Fruit fly (Drosophila melanogaster): Measurements from ENCODE around the gene PH4alphaSG1.

PH4alphaSG1 gene

DNA sequence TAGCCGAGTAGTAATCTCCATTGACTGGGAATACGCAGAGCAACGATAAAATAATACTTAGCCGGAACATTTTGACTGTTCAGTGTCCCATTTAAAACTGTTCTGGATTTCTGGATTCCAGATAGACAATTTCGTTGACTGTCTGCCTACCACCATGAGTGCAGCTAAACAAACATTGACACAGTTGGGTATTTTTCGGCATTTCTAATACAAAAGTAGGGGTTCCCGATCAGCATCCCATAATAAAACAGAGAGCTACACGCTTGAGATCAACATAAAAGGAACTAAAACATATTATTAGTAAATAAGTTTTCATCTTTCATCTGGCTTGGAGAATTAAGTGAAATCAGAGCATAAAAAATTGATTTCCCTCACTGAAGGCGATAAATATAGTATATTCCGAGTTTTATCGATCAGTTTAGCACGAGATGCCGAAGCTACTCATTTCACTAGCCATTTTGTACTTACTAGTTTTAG, at the start of gene PH4alphaSG1, which contains the start of gene CG15539:
PH4alphaSG1 (minus strand) TSS at position 101 of the 477 bp plus-strand sequence.
CG15539 (plus strand) TSS at position 427 of the 477 bp plus-strand sequence.
- TF ChIP-seq CG10654 (GFP tag; optimal IDR thresholded peaks at IDR 0.05): no peak
- no peak for TF ChIP-seq twi (tag; optimal IDR thresholded peaks at IDR 0.05)
- TF ChIP-seq da (GFP tag; optimal IDR thresholded peaks at IDR 0.05): no peak
- no peak for TF ChIP-seq Adf1 (GFP tag; IDR thresholded peaks at IDR 0.05)
- TF ChIP-seq CG13775 (GFP tag; optimal IDR thresholded peaks at IDR 0.05): no peak
- TF ChIP-seq eve (GFP tag; optimal IDR thresholded peaks at IDR 0.05): no peak
- TF ChIP-seq otp (GFP tag; IDR thresholded peaks at IDR 0.05): no peak
- no peak for TF ChIP-seq MBD-R2 (GFP tag; IDR thresholded peaks at IDR 0.05)
- no peak for TF ChIP-seq stc (GFP tag; IDR thresholded peaks at IDR 0.05)

DNA sequence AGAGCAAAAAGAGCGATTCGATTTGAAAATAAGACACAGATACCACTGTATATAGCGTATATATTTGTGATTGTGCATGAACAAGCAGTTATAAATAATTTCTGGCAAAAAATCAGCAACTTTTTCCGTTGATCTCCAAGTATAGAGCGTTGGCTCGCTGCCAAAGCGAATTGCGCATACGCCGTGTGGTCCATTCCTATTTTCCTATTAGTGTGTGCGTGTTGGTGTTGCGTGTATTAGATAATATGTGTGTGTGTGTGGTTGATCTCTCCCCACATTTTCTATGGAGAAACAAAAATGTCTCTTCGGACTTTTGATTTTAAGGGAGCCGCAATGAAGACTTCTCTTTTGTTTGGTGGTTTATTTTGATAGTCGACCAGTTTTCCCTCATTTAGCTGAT, 47.1 kb upstream of the PH4alphaSG1 start:
- peak in 1 of 2 experiments; percentile 50 for TF ChIP-seq Trl (optimal IDR thresholded peaks at IDR 0.05)
- TF ChIP-seq Trl (GFP tag; optimal IDR thresholded peaks at IDR 0.05): no peak
- TF ChIP-seq CG3163 (GFP tag; optimal IDR thresholded peaks at IDR 0.05): peak; percentile 85
- TF ChIP-seq crol (GFP tag; IDR thresholded peaks at IDR 0.05): no peak
- 0 out of 3 replicates have a peak, but pooled peaks have one; percentile 15 for TF ChIP-seq ci (GFP tag; IDR thresholded peaks at IDR 0.05)
- TF ChIP-seq Aef1 (GFP tag; IDR thresholded peaks at IDR 0.05): no peak
- TF ChIP-seq CG12071 (GFP tag; optimal IDR thresholded peaks at IDR 0.05): no peak
- TF ChIP-seq NfI (GFP tag; optimal IDR thresholded peaks at IDR 0.05): peak; percentile 16
- no peak for TF ChIP-seq Neu2 (GFP tag; optimal IDR thresholded peaks at IDR 0.05; ENCODE audit: borderline replicate concordance)
- TF ChIP-seq ERR (GFP tag; optimal IDR thresholded peaks at IDR 0.05): no peak
- no peak for TF ChIP-seq zen2 (GFP tag; IDR thresholded peaks at IDR 0.05; ENCODE audit: partially characterized antibody)
- no peak for TF ChIP-seq Nf-YB (GFP tag; optimal IDR thresholded peaks at IDR 0.05)
- TF ChIP-seq gsb (GFP tag; IDR thresholded peaks at IDR 0.05): no peak
- TF ChIP-seq cg (GFP tag; optimal IDR thresholded peaks at IDR 0.05): peak; percentile 57
- TF ChIP-seq chinmo (GFP tag; IDR thresholded peaks at IDR 0.05; ENCODE audit: partially characterized antibody): 0 out of 4 replicates have a peak, but pooled peaks have one; percentile 27
- no peak for TF ChIP-seq Ravus (GFP tag; IDR thresholded peaks at IDR 0.05)
- TF ChIP-seq lola (GFP tag; optimal IDR thresholded peaks at IDR 0.05): no peak
- no peak for TF ChIP-seq C15 (GFP tag; IDR thresholded peaks at IDR 0.05)
- TF ChIP-seq CG7372 (GFP tag; IDR thresholded peaks at IDR 0.05): peak; percentile 60; the same call in 1 of the 2 replicates
- no peak for TF ChIP-seq fd102C (GFP tag; optimal IDR thresholded peaks at IDR 0.05)
- no peak for TF ChIP-seq Mrtf (GFP tag; IDR thresholded peaks at IDR 0.05)
- no peak for TF ChIP-seq HLH54F (GFP tag; optimal IDR thresholded peaks at IDR 0.05)
- TF ChIP-seq sd (tag; optimal IDR thresholded peaks at IDR 0.05): peak; percentile 29
- TF ChIP-seq scrt (GFP tag; optimal IDR thresholded peaks at IDR 0.05): no peak

DNA sequence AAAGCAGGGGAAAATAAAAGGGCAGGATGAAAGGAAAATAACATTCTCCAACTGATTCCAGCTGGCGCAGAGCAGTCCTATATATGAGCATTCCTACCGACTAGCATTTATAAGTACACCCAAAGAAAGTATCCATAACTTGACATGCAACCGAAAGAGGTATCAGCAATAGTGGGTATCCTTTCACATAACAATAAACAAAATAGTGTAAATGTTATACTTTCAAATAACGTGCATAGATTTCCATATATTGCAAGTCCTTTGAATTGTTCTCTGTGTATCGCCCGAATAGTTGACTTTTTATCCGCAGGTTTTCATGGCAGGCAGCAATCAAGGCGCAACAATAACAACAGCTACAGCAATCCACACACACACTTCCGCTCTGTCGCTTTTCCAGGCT, 44.6 kb upstream of the PH4alphaSG1 start:
- TF ChIP-seq MBD-R2 (GFP tag; IDR thresholded peaks at IDR 0.05): no peak
- no peak for TF ChIP-seq CG13123 (GFP tag; optimal IDR thresholded peaks at IDR 0.05)
- TF ChIP-seq lmd (GFP tag; IDR thresholded peaks at IDR 0.05): 0 out of 2 replicates have a peak, but pooled peaks have one; percentile 28
- TF ChIP-seq CG15073 (GFP tag; optimal IDR thresholded peaks at IDR 0.05): no peak
- TF ChIP-seq NfI (GFP tag; optimal IDR thresholded peaks at IDR 0.05): peak; percentile 10
- TF ChIP-seq CG10959 (GFP tag; IDR thresholded peaks at IDR 0.05): no peak
- TF ChIP-seq Poxn (GFP tag; IDR thresholded peaks at IDR 0.05): no peak
- no peak for TF ChIP-seq CG7271 (tag; optimal IDR thresholded peaks at IDR 0.05)
- peak; percentile 22; the same call in 1 of the 2 replicates for TF ChIP-seq CG32532 (GFP tag; IDR thresholded peaks at IDR 0.05)
- TF ChIP-seq jing (GFP tag; optimal IDR thresholded peaks at IDR 0.05): no peak
- TF ChIP-seq CG17385 (GFP tag; optimal IDR thresholded peaks at IDR 0.05): peak; percentile 1
- TF ChIP-seq Bgb (GFP tag; IDR thresholded peaks at IDR 0.05; ENCODE audit: partially characterized antibody): no peak
- TF ChIP-seq Antp (GFP tag; optimal IDR thresholded peaks at IDR 0.05): peak; percentile 25
- TF ChIP-seq shn (GFP tag; optimal IDR thresholded peaks at IDR 0.05): no peak
- TF ChIP-seq CG2120 (GFP tag; optimal IDR thresholded peaks at IDR 0.05): peak; percentile 58
- no peak for TF ChIP-seq ase (GFP tag; IDR thresholded peaks at IDR 0.05)
- no peak for TF ChIP-seq ATbp (GFP tag; optimal IDR thresholded peaks at IDR 0.05)
- TF ChIP-seq hb (GFP tag; IDR thresholded peaks at IDR 0.05; ENCODE audit: partially characterized antibody): no peak
- no peak for TF ChIP-seq BEAF-32 (GFP tag; optimal IDR thresholded peaks at IDR 0.05)
